Worm (Caenorhabditis elegans) whole organism, late embryonic: ENCODE data around the gene C27D6.11.

ENCODE experiments used
- C08G9.2 ChIP-seq: sonication (generic microtip); optimal IDR thresholded peaks from 2 replicates; lab custom pipeline; 2016; ENCODE audit warnings: mild to moderate bottlenecking, missing genetic modification characterization, moderate library complexity, missing compliant biosample characterization
- K09A11.1 ChIP-seq: sonication (generic microtip); optimal IDR thresholded peaks from 2 replicates; lab custom pipeline; 2017; ENCODE audit warnings: antibody characterized with exemption, mild to moderate bottlenecking, missing genetic modification characterization, missing compliant biosample characterization; ENCODE audit not compliant: insufficient read depth
- ama-1 ChIP-seq: fragments of 150-350 bp; optimal IDR thresholded peaks from 2 replicates; lab custom pipeline; 2014
- ceh-18 ChIP-seq: sonication (generic microtip); optimal IDR thresholded peaks from 2 replicates; lab custom pipeline; 2016; ENCODE audit warnings: missing genetic modification characterization, missing compliant biosample characterization
- ceh-2 ChIP-seq: sonication (generic microtip); optimal IDR thresholded peaks from 2 replicates; lab custom pipeline; 2016; ENCODE audit warnings: missing genotype, missing genetic modification characterization, missing compliant biosample characterization
- ceh-22 ChIP-seq: sonication (generic microtip); optimal IDR thresholded peaks from 2 replicates; lab custom pipeline; 2017; ENCODE audit warnings: missing biosample characterization, missing genetic modification characterization
- ceh-30 ChIP-seq: fragments of 150-350 bp; optimal IDR thresholded peaks from 2 replicates; lab custom pipeline; 2014; ENCODE audit warnings: missing biosample characterization, missing genetic modification characterization
- ceh-31 ChIP-seq: sonication (generic microtip); optimal IDR thresholded peaks from 2 replicates; lab custom pipeline; 2016; ENCODE audit warnings: missing genetic modification characterization, missing compliant biosample characterization
- ceh-34 ChIP-seq: sonication (generic microtip); optimal IDR thresholded peaks from 2 replicates; lab custom pipeline; 2016; ENCODE audit warnings: mild to moderate bottlenecking, missing genetic modification characterization, missing compliant biosample characterization
- ceh-45 ChIP-seq: fragments of 200-800 bp; sonication (Bioruptor generic); IDR thresholded peaks from 2 replicates; pipeline ENCODE4 v1.3.6; 2022; ENCODE audit warnings: missing genetic modification reagents, missing genetic modification characterization, missing compliant biosample characterization
- ceh-48 ChIP-seq: sonication (generic microtip); optimal IDR thresholded peaks from 2 replicates; lab custom pipeline; 2016; ENCODE audit warnings: missing genetic modification characterization, inconsistent platforms, missing compliant biosample characterization
- dmd-4 ChIP-seq: sonication (generic microtip); optimal IDR thresholded peaks from 2 replicates; lab custom pipeline; 2016; ENCODE audit warnings: borderline replicate concordance, missing genetic modification characterization, missing compliant biosample characterization
- elt-2 ChIP-seq: sonication (generic microtip); optimal IDR thresholded peaks from 2 replicates; lab custom pipeline; 2016; ENCODE audit warnings: missing genetic modification reagents, missing genetic modification characterization, missing compliant biosample characterization
- ets-4 ChIP-seq: sonication (generic microtip); optimal IDR thresholded peaks from 2 replicates; lab custom pipeline; 2016; ENCODE audit warnings: missing genetic modification characterization, missing compliant biosample characterization
- gmeb-2 ChIP-seq: sonication (generic microtip); optimal IDR thresholded peaks from 2 replicates; lab custom pipeline; 2016; ENCODE audit warnings: missing genetic modification characterization, inconsistent platforms, missing compliant biosample characterization
- hlh-13 ChIP-seq: fragments of 200-800 bp; sonication (Bioruptor generic); optimal IDR thresholded peaks from 2 replicates; lab custom pipeline; 2018; ENCODE audit warnings: mild to moderate bottlenecking, missing genetic modification characterization, missing compliant biosample characterization
- hlh-15 ChIP-seq: sonication (generic microtip); optimal IDR thresholded peaks from 2 replicates; lab custom pipeline; 2016; ENCODE audit warnings: missing genetic modification characterization, missing compliant biosample characterization
- hlh-30 ChIP-seq: sonication (generic microtip); optimal IDR thresholded peaks from 2 replicates; lab custom pipeline; 2017; ENCODE audit warnings: antibody characterized with exemption, missing genetic modification characterization, missing compliant biosample characterization; ENCODE audit not compliant: insufficient read depth
- hlh-8 ChIP-seq: sonication (generic microtip); optimal IDR thresholded peaks from 2 replicates; lab custom pipeline; 2016; ENCODE audit warnings: missing genotype, missing genetic modification characterization, missing compliant biosample characterization
- lin-11 ChIP-seq: fragments of 200-800 bp; sonication (Bioruptor generic); optimal IDR thresholded peaks from 2 replicates; lab custom pipeline; 2018; ENCODE audit warnings: mild to moderate bottlenecking, missing genetic modification characterization, missing compliant biosample characterization
- madf-2 ChIP-seq: sonication (generic microtip); optimal IDR thresholded peaks from 2 replicates; lab custom pipeline; 2017; ENCODE audit warnings: missing genetic modification characterization, missing compliant biosample characterization
- npax-4 ChIP-seq: sonication (generic microtip); optimal IDR thresholded peaks from 2 replicates; lab custom pipeline; 2016; ENCODE audit warnings: missing genetic modification characterization, missing compliant biosample characterization
- pag-3 ChIP-seq: sonication (generic microtip); optimal IDR thresholded peaks from 2 replicates; lab custom pipeline; 2016; ENCODE audit warnings: missing compliant biosample characterization, missing genetic modification characterization, borderline replicate concordance
- pat-9 ChIP-seq: fragments of 200-800 bp; sonication (Bioruptor generic); optimal IDR thresholded peaks from 2 replicates; lab custom pipeline; 2018; ENCODE audit warnings: mild to moderate bottlenecking, missing genetic modification characterization, moderate library complexity, missing compliant biosample characterization
- pqm-1 ChIP-seq: sonication (generic microtip); optimal IDR thresholded peaks from 2 replicates; lab custom pipeline; 2016; ENCODE audit warnings: missing genetic modification characterization, missing compliant biosample characterization
- sox-2 ChIP-seq: fragments of 200-800 bp; sonication (Bioruptor generic); IDR thresholded peaks from 2 replicates; pipeline ENCODE4 v1.3.6; 2022; ENCODE audit warnings: missing genetic modification reagents, missing genetic modification characterization, missing compliant biosample characterization
- sox-4 ChIP-seq: sonication (generic microtip); optimal IDR thresholded peaks from 2 replicates; lab custom pipeline; 2017; ENCODE audit warnings: mild to moderate bottlenecking, missing genetic modification characterization, inconsistent platforms, missing compliant biosample characterization
- syd-9 ChIP-seq: sonication (generic microtip); optimal IDR thresholded peaks from 2 replicates; lab custom pipeline; 2016; ENCODE audit warnings: mild to moderate bottlenecking, missing genetic modification characterization, moderate library complexity, missing compliant biosample characterization
- tbx-7 ChIP-seq: sonication (generic microtip); optimal IDR thresholded peaks from 2 replicates; lab custom pipeline; 2016; ENCODE audit warnings: missing genotype, missing genetic modification characterization, missing compliant biosample characterization
- ttx-3 ChIP-seq: sonication (generic microtip); optimal IDR thresholded peaks from 2 replicates; lab custom pipeline; 2016; ENCODE audit warnings: missing genetic modification reagents, missing genetic modification characterization, missing compliant biosample characterization
- unc-55 ChIP-seq: sonication (generic microtip); optimal IDR thresholded peaks from 2 replicates; lab custom pipeline; 2017; ENCODE audit warnings: missing biosample characterization, missing genetic modification reagents, missing genetic modification characterization
- unc-86 ChIP-seq: sonication (generic microtip); optimal IDR thresholded peaks from 2 replicates; lab custom pipeline; 2016; ENCODE audit warnings: missing genetic modification characterization, missing compliant biosample characterization
- ztf-16 ChIP-seq: sonication (generic microtip); optimal IDR thresholded peaks from 2 replicates; lab custom pipeline; 2017; ENCODE audit warnings: missing genetic modification characterization, missing compliant biosample characterization

Gene C27D6.11

ce11 chrII:5186870-5187269, 25.9 kb upstream of the C27D6.11 start:
- TF ChIP-seq sox-4 (tag; lab: Kevin White, UChicago) (no peak), C08G9.2 (tag; lab: Kevin White, UChicago) (no peak), sox-2 (GFP tag; lab: Robert Waterston, UW) (no peak), ceh-2 (tag; lab: Kevin White, UChicago) (no peak), unc-86 (tag; lab: Kevin White, UChicago) (no peak), unc-55 (GFP tag; lab: Kevin White, UChicago) (no peak), hlh-8 (tag; lab: Kevin White, UChicago) (no peak), ama-1 (lab: Kevin White, UChicago) (no peak), ceh-48 (tag; lab: Kevin White, UChicago) (no peak), ceh-18 (tag; lab: Kevin White, UChicago) (no peak), ceh-30 (tag; lab: Kevin White, UChicago) (no peak), hlh-15 (tag; lab: Kevin White, UChicago) (no peak), lin-11 (tag; lab: Kevin White, UChicago) (no peak), dmd-4 (tag; lab: Kevin White, UChicago) (no peak), ceh-34 (tag; lab: Kevin White, UChicago) (no peak), syd-9 (no peak), npax-4 (no peak), K09A11.1 (tag; lab: Kevin White, UChicago) (no peak), ztf-16 (tag; lab: Kevin White, UChicago) (no peak)

- TF ChIP-seq ztf-16 (tag; lab: Kevin White, UChicago): no peak
- no peak for TF ChIP-seq ceh-31 (tag; lab: Kevin White, UChicago)
- peak; percentile 88 for TF ChIP-seq elt-2 (tag; lab: Kevin White, UChicago)
- no peak for TF ChIP-seq ets-4 (tag; lab: Kevin White, UChicago)
- TF ChIP-seq lin-11 (tag; lab: Kevin White, UChicago): no peak
Observed at ce11 chrII:5185955-5186539, 25.0 kb upstream of the C27D6.11 start.

- TF ChIP-seq hlh-13: no peak
- TF ChIP-seq elt-2 (tag; lab: Kevin White, UChicago): peak; percentile 83
- no peak for TF ChIP-seq ttx-3 (tag; lab: Kevin White, UChicago)
Observed at ce11 chrII:5184661-5185545, 23.9 kb upstream of the C27D6.11 start.

- TF ChIP-seq gmeb-2 (no peak), ceh-18 (tag; lab: Kevin White, UChicago) (no peak), ceh-22 (tag; lab: Kevin White, UChicago) (no peak), ceh-45 (GFP tag; lab: Robert Waterston, UW) (no peak), pag-3 (tag; lab: Kevin White, UChicago) (no peak), hlh-30 (tag; lab: Kevin White, UChicago) (no peak), sox-2 (GFP tag; lab: Robert Waterston, UW) (no peak), hlh-15 (tag; lab: Kevin White, UChicago) (no peak), pqm-1 (tag; lab: Kevin White, UChicago) (no peak), tbx-7 (no peak), sox-4 (tag; lab: Kevin White, UChicago) (no peak), madf-2 (tag; lab: Kevin White, UChicago) (no peak), ama-1 (lab: Kevin White, UChicago) (no peak), dmd-4 (tag; lab: Kevin White, UChicago) (no peak), npax-4 (no peak), pat-9 (tag; lab: Kevin White, UChicago) (no peak)
Observed at ce11 chrII:5183207-5183606, 22.2 kb upstream of the C27D6.11 start.
